5 fruit fly cellular contexts compared by ENCODE assay signal in the genomic region with DNA sequence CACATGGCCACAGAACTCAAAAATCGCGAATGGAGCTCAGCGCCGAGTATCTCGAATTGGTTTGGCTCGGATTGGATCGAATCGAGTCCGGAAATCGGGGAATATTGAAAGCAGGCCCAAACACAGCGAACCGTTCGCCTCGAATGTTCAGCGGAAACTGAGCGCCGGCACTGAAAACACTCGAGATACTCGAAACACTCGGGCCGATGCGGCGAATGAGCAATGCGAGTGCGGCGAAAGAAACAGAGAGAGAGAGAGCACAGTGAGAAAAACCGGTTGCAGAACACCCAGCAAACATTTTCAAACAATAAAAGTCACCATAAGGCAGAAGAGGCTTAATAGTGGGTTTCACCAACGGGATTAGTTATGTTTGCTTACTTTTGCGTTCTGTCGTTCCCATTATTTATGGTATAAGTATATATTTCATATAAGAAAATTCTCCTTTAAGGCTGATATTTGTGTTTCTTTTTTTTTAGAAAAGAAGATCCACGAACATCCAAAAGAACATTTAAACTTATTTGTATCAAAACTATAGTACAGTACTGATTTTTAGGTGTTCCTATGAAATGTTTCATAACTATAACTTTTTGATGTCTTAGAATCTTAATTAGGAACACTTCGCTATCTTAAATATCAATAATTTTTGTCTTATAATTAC.
TF ChIP-seq lines count a peak whose summit lies in the region.

A gene (minus strand): TSS at position 162 of the 658 bp plus-strand sequence.

- no peak for TF ChIP-seq CTCF in whole organism, embryonic (GFP tag; optimal IDR thresholded peaks at IDR 0.05; lab: Kevin White, UChicago)

TF ChIP-seq in whole organism, adult, 20 proteins besides CTCF, POLR2A, EP300 and RAD21 (continues in another document):
- TF ChIP-seq CG33017 (tag; optimal IDR thresholded peaks at IDR 0.05; lab: Kevin White, UChicago) (peak; percentile 26), CG5204 (GFP tag; optimal IDR thresholded peaks at IDR 0.05; lab: Kevin White, UChicago) (no peak), CG11617 (GFP tag; optimal IDR thresholded peaks at IDR 0.05; lab: Kevin White, UChicago) (peak; percentile 25), Crg-1 (GFP tag; optimal IDR thresholded peaks at IDR 0.05; lab: Kevin White, UChicago) (no peak), CG7101 (tag; optimal IDR thresholded peaks at IDR 0.05; lab: Kevin White, UChicago) (peak; percentile 28), CG12768 (GFP tag; optimal IDR thresholded peaks at IDR 0.05; lab: Kevin White, UChicago) (peak; percentile 36), pad (GFP tag; optimal IDR thresholded peaks at IDR 0.05; lab: Kevin White, UChicago) (no peak), ovo (GFP tag; optimal IDR thresholded peaks at IDR 0.05; lab: Kevin White, UChicago) (no peak), Hr96 (GFP tag; optimal IDR thresholded peaks at IDR 0.05; lab: Kevin White, UChicago) (peak; percentile 35), CG1620 (GFP tag; optimal IDR thresholded peaks at IDR 0.05; lab: Kevin White, UChicago) (peak; percentile 14), toe (GFP tag; optimal IDR thresholded peaks at IDR 0.05; lab: Kevin White, UChicago) (peak; percentile 25), kay (GFP tag; lab: Kevin White, UChicago; ENCODE audit: borderline replicate concordance) (no peak), Mnt (GFP tag; optimal IDR thresholded peaks at IDR 0.05; lab: Kevin White, UChicago) (peak; percentile 60), CG14711 (tag; optimal IDR thresholded peaks at IDR 0.05; lab: Kevin White, UChicago) (no peak), cic (GFP tag; optimal IDR thresholded peaks at IDR 0.05; lab: Kevin White, UChicago) (no peak), Clk (GFP tag; optimal IDR thresholded peaks at IDR 0.05; lab: Kevin White, UChicago) (no peak), CG7045 (GFP tag; optimal IDR thresholded peaks at IDR 0.05; lab: Kevin White, UChicago) (peak; percentile 28)

TF ChIP-seq in whole organism, embryonic, 481 proteins besides CTCF, POLR2A, EP300 and RAD21 (continues in another document):
- TF ChIP-seq lbe (GFP tag; optimal IDR thresholded peaks at IDR 0.05; lab: Kevin White, UChicago) (peak; percentile 19), tap (tag; optimal IDR thresholded peaks at IDR 0.05; lab: Kevin White, UChicago) (no peak), Nf-YC (tag; optimal IDR thresholded peaks at IDR 0.05; lab: Kevin White, UChicago) (peak; percentile 57), CG13424 (tag; optimal IDR thresholded peaks at IDR 0.05; lab: Kevin White, UChicago) (peak; percentile 0), vfl (GFP tag; optimal IDR thresholded peaks at IDR 0.05; lab: Kevin White, UChicago) (no peak), CG16863 (GFP tag; optimal IDR thresholded peaks at IDR 0.05; lab: Kevin White, UChicago) (peak; percentile 31), CG4360 (GFP tag; IDR thresholded peaks at IDR 0.05; lab: Robert Waterston, UW) (no peak; the same call in 1 of the 2 replicates), p53 (GFP tag; optimal IDR thresholded peaks at IDR 0.05; lab: Kevin White, UChicago) (no peak), CG10959 (GFP tag; IDR thresholded peaks at IDR 0.05; lab: Robert Waterston, UW) (no peak), CG1233 (GFP tag; optimal IDR thresholded peaks at IDR 0.05; lab: Kevin White, UChicago) (no peak), Opbp (GFP tag; IDR thresholded peaks at IDR 0.05; lab: Robert Waterston, UW; ENCODE audit: partially characterized antibody) (peak; percentile 70), eyg (GFP tag; optimal IDR thresholded peaks at IDR 0.05; lab: Kevin White, UChicago) (no peak), chm (GFP tag; IDR thresholded peaks at IDR 0.05; lab: Robert Waterston, UW) (peak; percentile 85), Ets65A (GFP tag; lab: Kevin White, UChicago) (peak; percentile 80), CG17359 (tag; optimal IDR thresholded peaks at IDR 0.05; lab: Kevin White, UChicago) (peak; percentile 32), HmgZ (tag; optimal IDR thresholded peaks at IDR 0.05; lab: Kevin White, UChicago) (peak; percentile 63), crol (GFP tag; IDR thresholded peaks at IDR 0.05; lab: Robert Waterston, UW) (no peak)

TF ChIP-seq in whole organism, prepupa, 60 proteins besides CTCF, POLR2A, EP300 and RAD21 (continues in another document):
- TF ChIP-seq CG6854 (GFP tag; optimal IDR thresholded peaks at IDR 0.05; lab: Kevin White, UChicago) (peak; percentile 83), vri (GFP tag; optimal IDR thresholded peaks at IDR 0.05; lab: Kevin White, UChicago) (peak; percentile 51), Eip75B (GFP tag; optimal IDR thresholded peaks at IDR 0.05; lab: Kevin White, UChicago) (peak; percentile 5), Sox102F (GFP tag; optimal IDR thresholded peaks at IDR 0.05; lab: Kevin White, UChicago) (peak; percentile 13), Hr4 (GFP tag; optimal IDR thresholded peaks at IDR 0.05; lab: Kevin White, UChicago) (peak; percentile 28), CG9139 (GFP tag; optimal IDR thresholded peaks at IDR 0.05; lab: Kevin White, UChicago) (peak; percentile 58), Hr38 (GFP tag; optimal IDR thresholded peaks at IDR 0.05; lab: Kevin White, UChicago) (no peak), CG16779 (tag; optimal IDR thresholded peaks at IDR 0.05; lab: Kevin White, UChicago) (peak; percentile 34), Eip78C (GFP tag; lab: Kevin White, UChicago) (peak; percentile 67), topi (GFP tag; optimal IDR thresholded peaks at IDR 0.05; lab: Kevin White, UChicago) (peak; percentile 18), CG6792 (GFP tag; optimal IDR thresholded peaks at IDR 0.05; lab: Kevin White, UChicago) (no peak), eg (GFP tag; IDR thresholded peaks at IDR 0.05; lab: Robert Waterston, UW) (peak; percentile 71; the same call in 2 of the 3 replicates), CG3032 (tag; optimal IDR thresholded peaks at IDR 0.05; lab: Kevin White, UChicago) (peak; percentile 25), ss (GFP tag; optimal IDR thresholded peaks at IDR 0.05; lab: Kevin White, UChicago) (peak; percentile 9 to 59), fkh (GFP tag; optimal IDR thresholded peaks at IDR 0.05; lab: Kevin White, UChicago) (peak; percentile 33), CG15336 (GFP tag; IDR thresholded peaks at IDR 0.05; lab: Robert Waterston, UW) (peak; percentile 48; the same call in 1 of the 2 replicates), esn (GFP tag; optimal IDR thresholded peaks at IDR 0.05; lab: Kevin White, UChicago) (peak; percentile 17)

TF ChIP-seq in whole organism, pupa, 21 proteins besides CTCF, POLR2A, EP300 and RAD21 (continues in another document):
- peak; percentile 2 for TF ChIP-seq CG34367 (tag; optimal IDR thresholded peaks at IDR 0.05; lab: Kevin White, UChicago)
- TF ChIP-seq CG17806 (tag; optimal IDR thresholded peaks at IDR 0.05; lab: Kevin White, UChicago) = peak; percentile 22
- TF ChIP-seq D1 (tag; optimal IDR thresholded peaks at IDR 0.05; lab: Kevin White, UChicago) = no peak
- no peak for TF ChIP-seq CG8301 (tag; optimal IDR thresholded peaks at IDR 0.05; lab: Kevin White, UChicago)
- TF ChIP-seq fd96Ca (GFP tag; IDR thresholded peaks at IDR 0.05; lab: Robert Waterston, UW) = peak; percentile 37; the same call in 1 of the 3 replicates
- peak; percentile 69 for TF ChIP-seq CG12605 (GFP tag; IDR thresholded peaks at IDR 0.05; lab: Robert Waterston, UW)
- TF ChIP-seq CG10348 (GFP tag; IDR thresholded peaks at IDR 0.05; lab: Robert Waterston, UW) = no peak
- TF ChIP-seq CG15710 (tag; optimal IDR thresholded peaks at IDR 0.05; lab: Kevin White, UChicago) = peak; percentile 11
- peak; percentile 31 for TF ChIP-seq CG13204 (GFP tag; optimal IDR thresholded peaks at IDR 0.05; lab: Kevin White, UChicago)
- TF ChIP-seq EcR (GFP tag; optimal IDR thresholded peaks at IDR 0.05; lab: Kevin White, UChicago) = peak; percentile 41
- peak; percentile 70 for TF ChIP-seq Pif1B (GFP tag; optimal IDR thresholded peaks at IDR 0.05; lab: Kevin White, UChicago)
- no peak for TF ChIP-seq CG9948 (tag; optimal IDR thresholded peaks at IDR 0.05; lab: Kevin White, UChicago)
- peak; percentile 47; the same call in 1 of the 2 replicates for TF ChIP-seq Ets98B (GFP tag; IDR thresholded peaks at IDR 0.05; lab: Robert Waterston, UW)
- no peak for TF ChIP-seq rn (GFP tag; IDR thresholded peaks at IDR 0.05; lab: Robert Waterston, UW)
- TF ChIP-seq CG14655 (GFP tag; optimal IDR thresholded peaks at IDR 0.05; lab: Kevin White, UChicago) = no peak
- TF ChIP-seq CG4496 (GFP tag; IDR thresholded peaks at IDR 0.05; lab: Robert Waterston, UW) = peak; percentile 78; the same call in 2 of the 3 replicates
- peak; percentile 52 for TF ChIP-seq CG32121 (GFP tag; IDR thresholded peaks at IDR 0.05; lab: Robert Waterston, UW)
- no peak for TF ChIP-seq CG8159 (tag; optimal IDR thresholded peaks at IDR 0.05; lab: Kevin White, UChicago)
- TF ChIP-seq Pif1A (GFP tag; optimal IDR thresholded peaks at IDR 0.05; lab: Kevin White, UChicago) = peak; percentile 47

TF ChIP-seq in whole organism, wandering third instar larva, 38 proteins besides CTCF, POLR2A, EP300 and RAD21 (continues in another document):
- TF ChIP-seq Dfd (GFP tag; optimal IDR thresholded peaks at IDR 0.05; lab: Kevin White, UChicago) (no peak), HLH106 (tag; optimal IDR thresholded peaks at IDR 0.05; lab: Kevin White, UChicago) (peak; percentile 15), Hr83 (GFP tag; optimal IDR thresholded peaks at IDR 0.05; lab: Kevin White, UChicago; ENCODE audit: poor library complexity, severe bottlenecking) (peak; percentile 27), Hnf4 (GFP tag; optimal IDR thresholded peaks at IDR 0.05; lab: Kevin White, UChicago) (peak; percentile 57), CrebA (GFP tag; optimal IDR thresholded peaks at IDR 0.05; lab: Kevin White, UChicago; ENCODE audit: borderline replicate concordance) (no peak), Dif (GFP tag; optimal IDR thresholded peaks at IDR 0.05; lab: Kevin White, UChicago; ENCODE audit: partially characterized antibody) (peak; percentile 89), usp (GFP tag; optimal IDR thresholded peaks at IDR 0.05; lab: Kevin White, UChicago) (no peak), br (GFP tag; optimal IDR thresholded peaks at IDR 0.05; lab: Kevin White, UChicago) (peak; percentile 7), N (GFP tag; optimal IDR thresholded peaks at IDR 0.05; lab: Kevin White, UChicago) (no peak), OdsH (GFP tag; optimal IDR thresholded peaks at IDR 0.05; lab: Kevin White, UChicago) (peak; percentile 13), rgr (GFP tag; optimal IDR thresholded peaks at IDR 0.05; lab: Kevin White, UChicago) (peak; percentile 32), Sp1 (GFP tag; optimal IDR thresholded peaks at IDR 0.05; lab: Kevin White, UChicago) (peak; percentile 38), dl (GFP tag; optimal IDR thresholded peaks at IDR 0.05; lab: Kevin White, UChicago; ENCODE audit: insufficient read depth in 1 of 2, partially characterized antibody in 2 of 2) (peak; percentile 71 to 87), Mio (GFP tag; optimal IDR thresholded peaks at IDR 0.05; lab: Kevin White, UChicago) (no peak), Hr78 (GFP tag; optimal IDR thresholded peaks at IDR 0.05; lab: Kevin White, UChicago) (no peak), brk (GFP tag; optimal IDR thresholded peaks at IDR 0.05; lab: Kevin White, UChicago) (peak; percentile 46), sage (GFP tag; optimal IDR thresholded peaks at IDR 0.05; lab: Kevin White, UChicago) (peak; percentile 31), pan (optimal IDR thresholded peaks at IDR 0.05; lab: Kevin White, UChicago) (no peak), jim (GFP tag; optimal IDR thresholded peaks at IDR 0.05; lab: Kevin White, UChicago) (peak; percentile 34), Abd-B (GFP tag; optimal IDR thresholded peaks at IDR 0.05; lab: Kevin White, UChicago) (no peak)
